Worm (Caenorhabditis elegans): Measurements from ENCODE around the gene ZK370.6.
A peak's percentile ranks its signal among the peaks of the same experiment; 100 is the strongest.

The ZK370.6 gene

DNA sequence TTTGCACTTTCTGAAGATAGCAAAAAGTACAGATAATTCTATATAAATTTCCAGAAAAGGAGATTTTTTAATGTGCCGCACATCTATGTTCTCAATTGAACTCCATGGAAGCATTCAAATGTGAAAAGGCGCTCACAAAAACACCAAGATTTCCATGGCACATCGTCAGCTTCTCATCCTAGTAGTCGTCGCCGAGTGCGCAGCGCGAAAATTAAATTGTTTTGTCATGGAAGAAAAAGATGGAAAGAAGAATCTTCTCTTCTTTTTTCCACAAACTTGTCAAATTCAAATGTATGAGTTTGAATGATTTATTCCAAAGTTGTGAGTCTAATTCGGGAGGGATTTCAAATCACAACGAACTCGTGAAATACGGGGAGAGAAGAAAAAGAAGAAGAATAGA, 6.3 kb downstream of the ZK370.6 start:
- TF ChIP-seq nhr-179 (tag; optimal IDR thresholded peaks at IDR 0.05) (no peak), somi-1 (GFP tag; optimal IDR thresholded peaks at IDR 0.05) (no peak), Y56A3A.18 (GFP tag; IDR thresholded peaks at IDR 0.05) (no peak), K12H6.12 (tag; optimal IDR thresholded peaks at IDR 0.05) (no peak), ztf-25 (GFP tag; IDR thresholded peaks at IDR 0.05) (no peak), mel-28 (tag; optimal IDR thresholded peaks at IDR 0.05; ENCODE audit: borderline replicate concordance) (no peak), B0019.2 (GFP tag; conservative IDR thresholded peaks at IDR 0.05) (no peak), madf-6 (GFP tag; IDR thresholded peaks at IDR 0.05) (0 out of 2 replicates have a peak, but pooled peaks have one; percentile 10)

DNA sequence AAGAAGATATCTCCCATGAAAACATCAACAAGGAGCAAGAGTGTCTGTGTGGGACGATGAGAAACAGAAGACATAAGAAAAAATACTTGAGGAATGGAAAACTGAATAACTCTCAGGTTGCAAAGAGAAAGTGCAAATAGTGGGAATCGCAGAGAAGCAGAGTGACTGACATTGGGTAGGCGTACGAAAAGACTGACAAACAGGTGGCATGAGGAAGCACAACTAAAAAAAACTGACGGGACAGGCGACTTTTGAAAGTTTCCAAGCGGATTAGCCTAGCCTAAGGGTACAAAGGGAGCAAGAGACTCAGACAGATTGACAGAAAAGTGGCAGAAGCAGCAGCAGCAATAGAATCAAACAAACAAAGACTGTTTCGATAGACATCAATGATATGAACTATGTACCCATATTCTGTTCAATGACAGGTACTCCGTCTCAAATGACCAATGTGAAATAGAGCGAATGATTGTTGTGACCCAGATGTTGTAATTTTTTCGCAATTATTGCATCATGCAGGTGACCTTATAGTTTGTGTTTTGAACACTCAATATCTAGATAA, 9.2 kb downstream of the ZK370.6 start:
- TF ChIP-seq K11D2.4 (GFP tag; IDR thresholded peaks at IDR 0.05) (0 out of 2 replicates have a peak, but pooled peaks have one; percentile 58), lin-40 (tag; optimal IDR thresholded peaks at IDR 0.05) (peak; percentile 8), hrde-1 (tag; optimal IDR thresholded peaks at IDR 0.05; ENCODE audit: borderline replicate concordance) (no peak), B0019.2 (GFP tag; conservative IDR thresholded peaks at IDR 0.05) (no peak), fkh-3 (tag; optimal IDR thresholded peaks at IDR 0.05) (no peak), ztf-18 (tag; optimal IDR thresholded peaks at IDR 0.05) (no peak), hsf-1 (GFP tag; IDR thresholded peaks at IDR 0.05) (no peak), pha-4 (tag; optimal IDR thresholded peaks at IDR 0.05) (no peak), C06A6.2 (GFP tag; conservative IDR thresholded peaks at IDR 0.05) (0 out of 2 replicates have a peak, but pooled peaks have one; percentile 13), dox-1 (GFP tag; IDR thresholded peaks at IDR 0.05) (peak; percentile 47; the same call in 1 of the 2 replicates), nhr-90 (tag; optimal IDR thresholded peaks at IDR 0.05) (no peak), xnd-1 (tag; optimal IDR thresholded peaks at IDR 0.05) (no peak), unc-62 (GFP tag; optimal IDR thresholded peaks at IDR 0.05) (peak; percentile 69), nhr-80 (tag; optimal IDR thresholded peaks at IDR 0.05) (peak; percentile 66), cebp-1 (GFP tag; IDR thresholded peaks at IDR 0.05) (no peak), cebp-1 (tag; optimal IDR thresholded peaks at IDR 0.05) (peak; percentile 55), mxl-1 (tag; optimal IDR thresholded peaks at IDR 0.05) (no peak), snpc-4 (GFP tag; optimal IDR thresholded peaks at IDR 0.05) (no peak), snpc-4 (tag; optimal IDR thresholded peaks at IDR 0.05) (peak in 1 of 4 experiments; percentile 1), snpc-1.3 (tag; optimal IDR thresholded peaks at IDR 0.05; ENCODE audit: insufficient read depth) (no peak), F22D6.2 (tag; optimal IDR thresholded peaks at IDR 0.05) (peak; percentile 8), chd-7 (tag; optimal IDR thresholded peaks at IDR 0.05) (no peak), Y67H2A.10 (GFP tag; conservative IDR thresholded peaks at IDR 0.05) (no peak), K12H6.12 (tag; optimal IDR thresholded peaks at IDR 0.05) (peak; percentile 25), hmg-1.2 (GFP tag; IDR thresholded peaks at IDR 0.05) (peak; percentile 45), nfya-1 (tag; optimal IDR thresholded peaks at IDR 0.05; ENCODE audit: borderline replicate concordance, insufficient read depth) (no peak), repo-1 (tag; optimal IDR thresholded peaks at IDR 0.05) (no peak), cebp-2 (GFP tag; IDR thresholded peaks at IDR 0.05) (no peak), bed-1 (GFP tag; IDR thresholded peaks at IDR 0.05) (no peak), sdz-38 (tag; optimal IDR thresholded peaks at IDR 0.05) (no peak), F52B5.7 (tag; optimal IDR thresholded peaks at IDR 0.05) (no peak), rpc-1 (optimal IDR thresholded peaks at IDR 0.05) (no peak), rpc-1 (tag; optimal IDR thresholded peaks at IDR 0.05) (no peak), lsy-27 (tag; optimal IDR thresholded peaks at IDR 0.05; ENCODE audit: borderline replicate concordance, insufficient read depth) (no peak), ceh-100 (GFP tag; IDR thresholded peaks at IDR 0.05) (no peak), F57C9.4 (tag; optimal IDR thresholded peaks at IDR 0.05) (no peak), die-1 (tag; optimal IDR thresholded peaks at IDR 0.05) (no peak), egl-18 (GFP tag; IDR thresholded peaks at IDR 0.05) (no peak), madf-6 (GFP tag; IDR thresholded peaks at IDR 0.05) (peak; percentile 41; the same call in 1 of the 2 replicates)

All from whole organism, young adult.